Fruit fly (Drosophila melanogaster): ENCODE data around the gene park.
A peak's percentile ranks its signal among the peaks of the same experiment; 100 is the strongest.

The park gene

dm6 chr3L:21175531-21176271, 21.0 kb downstream of the park start (continued):
- TF ChIP-seq CG15336 (GFP tag; IDR thresholded peaks at IDR 0.05) (peak; percentile 45), CG16779 (tag; optimal IDR thresholded peaks at IDR 0.05) (no peak), Sox14 (GFP tag; optimal IDR thresholded peaks at IDR 0.05) (peak; percentile 38), CG6163 (GFP tag; IDR thresholded peaks at IDR 0.05) (no peak)

DNA sequence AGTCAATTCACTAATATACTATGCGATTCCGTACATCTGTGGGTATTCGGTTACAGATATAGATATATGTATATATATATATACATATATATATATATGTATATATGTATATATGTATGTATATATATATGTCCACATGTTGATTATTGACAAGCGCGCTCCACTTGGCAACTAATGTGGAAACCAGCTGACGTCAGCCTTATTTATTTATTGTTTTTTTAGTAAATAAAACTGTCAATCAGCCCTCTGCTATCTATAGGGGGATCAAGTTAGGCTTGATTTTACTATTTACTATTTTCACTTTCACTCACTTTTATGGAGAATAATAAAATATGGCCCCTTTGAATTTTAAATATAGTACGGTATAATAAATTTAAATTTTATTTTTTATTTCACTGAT, 21.7 kb downstream of the park start:
- peak; percentile 15 for TF ChIP-seq Eip78C (GFP tag)
- TF ChIP-seq dsx (GFP tag; optimal IDR thresholded peaks at IDR 0.05; ENCODE audit: poor library complexity, severe bottlenecking): no peak

dm6 chr3L:21172527-21173253, 24.0 kb downstream of the park start, which contains the start of the genes chb and AsnS:
Gene chb (plus strand): TSS chr3L:21172853.
Gene AsnS (plus strand): TSS chr3L:21173118.
- TF ChIP-seq CG8632 (GFP tag; optimal IDR thresholded peaks at IDR 0.05): peak; percentile 76
- TF ChIP-seq CG3032 (tag; optimal IDR thresholded peaks at IDR 0.05): peak; percentile 79
- peak; percentile 95 for TF ChIP-seq eg (GFP tag; IDR thresholded peaks at IDR 0.05)
- peak in 1 of 2 experiments; percentile 9 for TF ChIP-seq ss (GFP tag; optimal IDR thresholded peaks at IDR 0.05)
- peak; percentile 88 for TF ChIP-seq vri (GFP tag; optimal IDR thresholded peaks at IDR 0.05)
- peak; percentile 27 to 69 for TF ChIP-seq salr (GFP tag; optimal IDR thresholded peaks at IDR 0.05)
- peak; percentile 83 for TF ChIP-seq topi (GFP tag; optimal IDR thresholded peaks at IDR 0.05)
- TF ChIP-seq Lpt (GFP tag; optimal IDR thresholded peaks at IDR 0.05): peak; percentile 62
- peak; percentile 59 for TF ChIP-seq Blimp-1 (GFP tag; optimal IDR thresholded peaks at IDR 0.05)
- TF ChIP-seq CG1621 (tag; optimal IDR thresholded peaks at IDR 0.05): peak; percentile 64
- TF ChIP-seq Sox102F (GFP tag; optimal IDR thresholded peaks at IDR 0.05): peak; percentile 76
- TF ChIP-seq CG6163 (GFP tag; IDR thresholded peaks at IDR 0.05): peak; percentile 88
- peak; percentile 79 for TF ChIP-seq Hr39 (GFP tag; optimal IDR thresholded peaks at IDR 0.05)
- TF ChIP-seq fd85E (GFP tag; optimal IDR thresholded peaks at IDR 0.05): no peak
- TF ChIP-seq CG11762 (GFP tag; optimal IDR thresholded peaks at IDR 0.05; ENCODE audit: insufficient read depth): peak; percentile 55
- TF ChIP-seq CG7368 (GFP tag; optimal IDR thresholded peaks at IDR 0.05): peak; percentile 57
- TF ChIP-seq dac (GFP tag; optimal IDR thresholded peaks at IDR 0.05): peak; percentile 39
- peak; percentile 80 for TF ChIP-seq Eip75B (GFP tag; optimal IDR thresholded peaks at IDR 0.05)
- peak; percentile 95 for TF ChIP-seq Eip78C (GFP tag)
- TF ChIP-seq OdsH (GFP tag; optimal IDR thresholded peaks at IDR 0.05): peak; percentile 78
- peak; percentile 87 for TF ChIP-seq CG11294 (GFP tag; IDR thresholded peaks at IDR 0.05)
- TF ChIP-seq CG6854 (GFP tag; optimal IDR thresholded peaks at IDR 0.05): peak; percentile 38
- no peak for TF ChIP-seq CG6808 (GFP tag; optimal IDR thresholded peaks at IDR 0.05)
- peak; percentile 1 for TF ChIP-seq fkh (GFP tag; optimal IDR thresholded peaks at IDR 0.05)
- TF ChIP-seq CG6792 (GFP tag; optimal IDR thresholded peaks at IDR 0.05): peak; percentile 79
- TF ChIP-seq cyc (GFP tag; optimal IDR thresholded peaks at IDR 0.05): peak; percentile 78
- TF ChIP-seq lz (GFP tag; optimal IDR thresholded peaks at IDR 0.05): peak; percentile 85
- peak; percentile 52 for TF ChIP-seq Sox15 (GFP tag; optimal IDR thresholded peaks at IDR 0.05)
- peak; percentile 83 for TF ChIP-seq Hr4 (GFP tag; optimal IDR thresholded peaks at IDR 0.05)
- peak; percentile 83 for TF ChIP-seq Smox (GFP tag; optimal IDR thresholded peaks at IDR 0.05)
- peak; percentile 36 for TF ChIP-seq CG16779 (tag; optimal IDR thresholded peaks at IDR 0.05)
- peak; percentile 81 for TF ChIP-seq acj6 (GFP tag; optimal IDR thresholded peaks at IDR 0.05)
- TF ChIP-seq CG15336 (GFP tag; IDR thresholded peaks at IDR 0.05): peak; percentile 91
- TF ChIP-seq CG11902 (GFP tag; optimal IDR thresholded peaks at IDR 0.05): peak; percentile 38
- TF ChIP-seq Ets96B (tag; optimal IDR thresholded peaks at IDR 0.05): peak; percentile 89
- peak; percentile 63 for TF ChIP-seq CG6276 (GFP tag; optimal IDR thresholded peaks at IDR 0.05)
- TF ChIP-seq CG10631 (GFP tag; optimal IDR thresholded peaks at IDR 0.05): peak; percentile 79
- peak; percentile 88 for TF ChIP-seq Gug (GFP tag; IDR thresholded peaks at IDR 0.05)
- TF ChIP-seq CG8319 (GFP tag; optimal IDR thresholded peaks at IDR 0.05): peak; percentile 29
- TF ChIP-seq dsx (GFP tag; optimal IDR thresholded peaks at IDR 0.05; ENCODE audit: poor library complexity, severe bottlenecking): peak; percentile 69
- TF ChIP-seq Sox14 (GFP tag; optimal IDR thresholded peaks at IDR 0.05): peak; percentile 77
- peak; percentile 75 for TF ChIP-seq achi (GFP tag; optimal IDR thresholded peaks at IDR 0.05)
- peak; percentile 88 for TF ChIP-seq CG8119 (GFP tag; IDR thresholded peaks at IDR 0.05)
- TF ChIP-seq esn (GFP tag; optimal IDR thresholded peaks at IDR 0.05): peak; percentile 90
